Worm (Caenorhabditis elegans) whole organism, L4/young adult: ENCODE measurements around the gene his-48.
"Not testable (repeated sequence)": the region's sequence is repeated elsewhere in the genome, so short reads cannot be mapped to it uniquely, and the experiment has no call there.

Experiments
- W03F9.2 ChIP-seq: fragments of 150-350 bp; optimal IDR thresholded peaks from 2 replicates; lab custom pipeline; 2014; ENCODE audit warnings: missing biosample characterization, missing genetic modification characterization
- dao-5 ChIP-seq: sonication (generic microtip); optimal IDR thresholded peaks from 2 replicates; lab custom pipeline; 2016; ENCODE audit warnings: missing genotype, missing genetic modification characterization, moderate library complexity, missing compliant biosample characterization
- him-1 ChIP-seq: sonication (generic microtip); optimal IDR thresholded peaks from 2 replicates; lab custom pipeline; 2016; ENCODE audit warnings: missing genotype, missing genetic modification reagents, missing genetic modification characterization, missing compliant biosample characterization

Gene his-48

DNA sequence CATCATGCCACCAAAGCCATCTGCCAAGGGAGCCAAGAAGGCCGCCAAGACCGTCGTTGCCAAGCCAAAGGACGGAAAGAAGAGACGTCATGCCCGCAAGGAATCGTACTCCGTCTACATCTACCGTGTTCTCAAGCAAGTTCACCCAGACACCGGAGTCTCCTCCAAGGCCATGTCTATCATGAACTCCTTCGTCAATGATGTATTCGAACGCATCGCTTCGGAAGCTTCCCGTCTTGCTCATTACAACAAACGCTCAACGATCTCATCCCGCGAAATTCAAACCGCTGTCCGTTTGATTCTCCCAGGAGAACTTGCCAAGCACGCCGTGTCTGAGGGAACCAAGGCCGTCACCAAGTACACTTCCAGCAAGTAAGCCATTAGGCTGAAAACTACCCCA is at the start of gene his-48:
his-48 (plus strand) TSS at position 5 of the 400 bp plus-strand sequence.
- not testable (repeated sequence) for TF ChIP-seq W03F9.2; dao-5; him-1 (tag; lab: Kevin White, UChicago)

DNA sequence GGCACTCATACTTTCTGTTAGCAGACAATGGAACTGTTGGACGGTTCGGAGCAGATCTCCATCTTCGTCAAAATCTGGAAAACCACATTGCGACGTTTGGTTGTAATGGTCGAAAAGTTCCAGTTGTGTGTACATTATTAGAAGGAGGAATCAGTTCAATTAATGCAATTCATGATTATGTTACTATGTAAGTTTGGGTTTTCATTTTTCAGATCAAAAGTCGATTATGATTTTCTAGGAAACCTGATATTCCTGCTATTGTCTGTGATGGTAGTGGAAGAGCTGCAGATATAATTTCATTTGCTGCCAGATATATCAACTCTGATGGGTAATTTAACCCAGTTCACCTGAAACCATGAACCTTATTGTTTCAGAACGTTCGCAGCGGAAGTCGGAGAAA is 48.5 kb upstream of the his-48 start:
- TF ChIP-seq him-1 (tag; lab: Kevin White, UChicago) (no peak), W03F9.2 (no peak), dao-5 (no peak)

DNA sequence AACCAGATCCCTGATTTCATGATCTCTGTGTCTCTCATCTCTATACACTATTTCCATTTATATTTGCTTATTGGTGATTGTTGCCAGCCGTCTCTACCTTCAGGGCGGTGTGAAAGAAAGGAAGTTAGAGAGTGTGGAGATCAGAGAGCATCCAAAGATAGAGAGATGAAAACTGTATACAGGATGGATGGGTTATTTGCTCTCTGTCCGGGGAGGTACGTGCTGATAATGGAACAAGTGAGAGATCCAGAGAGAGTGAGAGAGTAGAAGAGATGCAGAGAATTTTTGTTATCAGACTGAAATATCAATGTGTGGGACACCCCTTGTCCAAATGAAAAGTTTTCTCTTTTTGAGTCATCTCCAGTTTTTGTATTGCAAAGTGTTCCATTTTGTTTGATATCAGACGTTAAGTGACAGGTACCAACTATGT is 40.4 kb upstream of the his-48 start:
- TF ChIP-seq dao-5 (no peak), him-1 (tag; lab: Kevin White, UChicago) (no peak), W03F9.2 (no peak)

DNA sequence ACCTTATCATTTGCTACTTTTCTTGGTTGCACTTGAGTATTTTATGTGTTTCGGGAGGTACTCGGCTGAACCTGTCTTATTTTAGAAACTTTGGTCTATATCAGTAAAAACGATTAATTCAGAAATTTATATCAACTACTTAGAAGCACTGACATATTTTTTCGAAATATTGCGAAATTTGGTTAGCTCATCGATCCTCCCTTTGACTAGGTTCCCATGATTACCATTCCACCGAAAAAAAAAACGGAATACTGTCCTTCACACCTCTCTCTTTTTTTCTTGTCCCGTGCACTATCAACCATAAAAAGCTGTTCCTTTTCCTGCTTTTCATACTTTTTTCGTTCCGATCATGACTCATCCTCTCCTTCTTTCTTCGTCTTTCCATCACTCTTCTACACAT is 39.3 kb upstream of the his-48 start:
- no peak for TF ChIP-seq dao-5
- no peak for TF ChIP-seq W03F9.2
- no peak for TF ChIP-seq him-1 (tag; lab: Kevin White, UChicago)

DNA sequence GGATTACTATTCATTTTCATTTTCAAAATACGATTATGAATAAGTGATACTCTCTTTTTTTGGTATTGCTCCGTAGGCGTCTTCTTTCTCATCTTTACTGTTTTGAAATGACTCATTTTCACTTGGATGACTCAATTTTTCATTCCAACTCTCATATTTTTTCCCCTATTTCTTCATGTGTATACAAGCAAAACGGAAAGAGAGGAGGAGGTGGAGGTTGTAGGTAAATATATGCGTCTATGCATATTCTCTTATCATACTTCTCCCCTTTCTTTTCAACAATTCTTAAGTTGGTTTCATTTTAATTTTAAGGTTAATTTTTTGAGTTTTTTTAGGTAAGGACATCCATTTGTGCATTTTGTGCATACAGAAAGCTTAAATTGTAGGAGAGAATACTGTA is 38.4 kb upstream of the his-48 start:
- TF ChIP-seq W03F9.2 (no peak), him-1 (tag; lab: Kevin White, UChicago) (no peak), dao-5 (no peak)

DNA sequence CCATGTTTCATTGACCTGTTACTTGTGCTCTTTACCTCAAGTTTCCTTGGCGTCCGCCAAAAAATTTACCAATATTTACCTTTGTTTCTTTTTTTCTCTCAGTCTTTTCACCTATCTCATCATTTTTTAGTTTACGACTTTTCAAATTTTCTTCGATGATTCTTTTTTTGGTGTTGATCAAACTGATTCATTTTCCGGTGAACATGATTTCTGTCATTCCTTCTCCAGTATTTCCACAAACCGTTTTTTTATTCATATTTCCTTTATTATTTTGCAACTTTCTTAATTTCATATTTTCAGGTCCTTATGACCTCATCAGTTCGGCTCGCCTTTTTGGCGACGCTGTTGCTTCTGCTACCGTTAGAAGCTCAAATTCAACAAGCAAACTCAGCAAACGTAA is 37.0 kb upstream of the his-48 start, which contains the start of gene F54D1.6:
F54D1.6 (plus strand) TSS at position 301 of the 400 bp plus-strand sequence.
- TF ChIP-seq him-1 (tag; lab: Kevin White, UChicago) = no peak
- no peak for TF ChIP-seq dao-5

DNA sequence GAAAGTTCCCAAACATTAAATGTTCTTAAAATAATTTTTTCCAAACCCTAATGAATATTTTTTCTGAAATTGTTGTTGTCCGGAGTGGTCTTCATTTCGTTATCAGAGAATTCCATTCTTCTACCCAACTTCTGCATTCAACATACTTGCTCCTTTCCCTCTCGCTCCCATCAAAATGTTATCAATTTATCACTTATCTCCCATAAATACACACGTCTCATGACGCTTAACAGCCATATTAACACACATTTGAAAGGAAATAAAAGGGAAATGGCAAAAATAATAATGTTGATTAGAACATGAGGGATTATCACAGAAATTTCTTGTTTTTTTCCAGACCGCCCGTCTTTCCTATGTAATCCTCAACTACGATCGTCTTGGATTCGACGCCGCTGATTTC is 35.6 kb upstream of the his-48 start:
- TF ChIP-seq W03F9.2 (no peak), him-1 (tag; lab: Kevin White, UChicago) (no peak), dao-5 (no peak)

DNA sequence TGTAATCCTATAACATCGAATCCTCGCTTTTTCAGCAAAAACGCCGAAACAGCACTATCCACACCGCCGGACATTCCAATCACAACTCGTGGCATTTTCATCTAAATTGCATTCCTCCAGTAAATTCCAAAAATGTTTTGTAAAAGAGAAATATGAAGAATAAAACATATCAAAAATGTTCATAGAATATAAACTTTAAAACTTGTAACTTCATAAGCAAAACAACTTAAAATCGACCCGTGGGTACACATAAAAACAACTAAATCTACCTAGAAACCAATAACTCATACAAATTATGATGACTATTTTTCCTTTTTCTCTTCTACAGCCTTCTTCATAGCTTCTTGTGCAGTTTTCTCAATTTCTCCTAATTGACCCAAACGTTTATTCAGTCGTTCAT is 27.8 kb upstream of the his-48 start, which contains the start of gene mttu-1:
mttu-1 (minus strand) TSS at position 101 of the 400 bp plus-strand sequence.
- TF ChIP-seq him-1 (tag; lab: Kevin White, UChicago) = no peak
- no peak for TF ChIP-seq W03F9.2
- no peak for TF ChIP-seq dao-5

DNA sequence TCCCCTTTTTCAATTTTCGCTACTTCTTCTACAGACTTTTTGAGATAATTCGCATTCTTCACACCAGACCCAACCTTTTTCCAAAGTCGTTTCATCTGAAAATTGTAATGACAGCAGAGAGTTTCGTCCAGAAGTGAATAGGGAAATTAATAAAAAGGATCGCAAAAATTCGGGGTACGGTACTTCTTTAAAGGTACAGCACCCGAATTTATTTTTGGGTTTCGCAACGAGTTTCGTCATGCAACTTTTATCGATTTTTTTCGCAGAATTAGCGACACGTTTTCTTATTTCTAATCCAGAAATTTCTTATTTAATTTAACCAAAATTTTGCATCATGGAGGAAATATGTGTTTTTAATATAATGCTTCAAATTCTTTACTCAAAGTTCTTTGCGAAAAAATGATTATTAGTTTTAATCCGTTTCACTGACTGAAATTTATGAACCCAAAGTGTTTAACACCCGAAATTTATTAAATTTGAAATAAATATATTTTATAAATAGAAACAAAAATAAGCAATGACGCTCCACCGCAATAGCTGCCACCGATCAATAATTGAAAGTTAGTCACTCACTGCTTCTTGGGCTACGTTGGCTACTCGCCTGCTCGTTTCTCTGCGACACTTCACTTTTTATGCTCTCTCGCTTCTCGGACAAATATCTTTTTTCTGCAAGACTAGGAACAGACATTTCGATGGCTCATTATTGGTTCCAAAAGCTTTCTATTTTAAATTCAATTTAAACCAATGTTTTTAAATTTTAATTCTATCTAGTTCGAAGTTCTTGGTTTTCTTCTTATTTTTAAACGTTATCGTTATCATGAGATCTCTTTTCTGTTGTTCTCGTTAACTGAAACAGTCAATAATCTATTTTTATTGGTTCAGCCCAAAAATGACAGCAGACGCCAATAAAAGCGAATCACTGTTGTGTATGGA is 26.1 kb upstream of the his-48 start, which contains the start of the genes B0035.15 and dnj-1:
B0035.15 (minus strand) TSS at position 99 of the 933 bp plus-strand sequence.
dnj-1 (plus strand) TSS at position 883 of the 933 bp plus-strand sequence.
- TF ChIP-seq him-1 (tag; lab: Kevin White, UChicago) (no peak), W03F9.2 (no peak), dao-5 (no peak)

DNA sequence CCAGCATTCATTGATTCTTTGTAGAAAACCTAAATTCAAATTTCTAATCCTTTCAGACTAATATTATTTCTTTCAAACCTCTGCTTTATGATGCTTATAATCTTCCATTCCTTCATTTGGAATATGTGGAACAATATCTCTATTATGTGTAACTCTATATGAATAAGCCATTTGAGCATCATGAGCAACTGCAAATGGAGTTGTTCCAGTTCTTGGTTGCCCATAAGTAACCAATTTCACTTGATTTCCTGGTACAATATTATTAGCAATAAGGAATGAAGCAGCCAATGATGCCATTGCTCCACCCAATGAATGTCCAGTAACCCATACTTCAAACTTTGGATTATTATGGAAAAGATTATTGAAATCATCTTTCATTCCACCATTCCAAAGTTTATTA is 19.6 kb upstream of the his-48 start:
- TF ChIP-seq W03F9.2 = no peak
- no peak for TF ChIP-seq dao-5
- TF ChIP-seq him-1 (tag; lab: Kevin White, UChicago) = no peak

DNA sequence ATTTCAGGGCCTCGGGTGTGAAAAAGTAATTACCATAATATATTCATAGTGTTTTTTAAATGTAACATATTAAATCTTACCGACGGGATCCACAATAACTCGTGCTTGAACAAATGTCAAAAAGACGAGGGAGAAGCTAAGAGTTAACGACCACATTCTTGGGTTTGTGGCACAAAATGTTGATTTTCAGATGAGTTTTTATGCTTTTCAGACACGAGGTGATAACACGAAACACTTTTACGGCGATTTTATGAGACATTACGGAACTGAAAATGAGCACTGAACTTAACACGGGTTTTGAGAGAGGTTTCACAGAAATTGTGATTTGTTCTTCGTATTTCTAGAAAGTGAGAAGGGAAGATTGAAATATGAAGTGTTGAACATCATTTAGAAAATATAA is 18.0 kb upstream of the his-48 start, which contains the start of gene B0035.13:
B0035.13 (minus strand) TSS at position 173 of the 400 bp plus-strand sequence.
- no peak for TF ChIP-seq dao-5
- no peak for TF ChIP-seq W03F9.2
- TF ChIP-seq him-1 (tag; lab: Kevin White, UChicago) = no peak

DNA sequence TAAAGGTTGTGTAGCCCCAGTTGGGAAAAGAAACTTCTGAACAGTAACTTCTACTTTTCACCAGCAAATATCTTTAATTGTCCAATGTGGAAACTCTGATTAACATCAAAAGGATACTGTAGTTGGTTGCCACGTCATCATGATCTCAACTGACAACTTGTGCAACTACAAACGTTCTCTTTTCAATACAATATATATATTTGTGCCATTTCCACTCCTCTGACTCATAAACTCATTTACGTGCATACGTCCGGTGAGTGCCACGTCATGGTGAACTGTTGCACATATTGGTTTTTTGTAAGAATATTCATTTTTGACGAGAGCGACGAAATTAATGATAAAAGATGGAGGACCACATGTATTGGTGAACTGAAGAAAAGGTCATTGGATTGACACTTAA is 16.8 kb upstream of the his-48 start:
- TF ChIP-seq W03F9.2 (no peak), him-1 (tag; lab: Kevin White, UChicago) (no peak), dao-5 (no peak)

DNA sequence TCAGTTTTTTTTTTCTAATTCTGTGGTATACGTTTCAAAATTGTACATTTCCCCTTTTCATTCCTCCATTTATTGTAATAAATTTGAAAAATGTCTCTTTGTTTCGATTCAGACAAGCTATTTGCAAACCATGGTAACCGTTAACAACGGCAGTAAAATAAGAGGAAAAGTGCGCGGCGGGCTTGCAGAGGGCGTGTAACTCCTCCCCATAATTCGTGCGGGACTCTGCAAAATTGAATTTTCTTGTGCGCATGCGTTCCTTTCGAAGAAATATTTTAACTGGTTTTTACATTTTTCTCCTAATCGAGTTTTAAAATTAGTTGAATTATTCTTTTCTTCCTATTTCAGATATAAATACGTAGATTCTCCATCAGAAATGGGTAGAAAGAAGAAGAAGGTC is 13.9 kb upstream of the his-48 start, which contains the start of gene znf-207:
znf-207 (plus strand) TSS at position 349 of the 400 bp plus-strand sequence.
- TF ChIP-seq him-1 (tag; lab: Kevin White, UChicago) (no peak), W03F9.2 (peak; percentile 49)

DNA sequence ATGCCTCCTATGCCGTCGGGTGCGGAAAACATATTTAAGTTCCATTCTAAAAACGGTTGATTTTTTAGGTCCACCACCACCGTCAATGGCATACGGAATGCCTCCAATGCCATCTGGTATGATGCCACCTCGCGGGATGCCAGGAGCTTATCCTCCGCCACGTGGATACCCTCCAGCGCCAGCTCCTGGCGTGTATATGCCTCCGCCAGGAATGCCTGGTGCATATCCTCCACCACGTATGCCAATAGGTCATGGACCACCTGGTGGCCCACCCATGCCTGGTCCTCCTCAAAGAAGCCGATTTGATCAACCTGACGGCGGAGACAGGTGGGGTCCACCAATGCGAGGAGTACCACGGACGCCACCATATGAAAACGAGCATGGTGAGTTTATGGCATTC is 13.1 kb upstream of the his-48 start:
- no peak for TF ChIP-seq him-1 (tag; lab: Kevin White, UChicago)
- no peak for TF ChIP-seq dao-5
- no peak for TF ChIP-seq W03F9.2

DNA sequence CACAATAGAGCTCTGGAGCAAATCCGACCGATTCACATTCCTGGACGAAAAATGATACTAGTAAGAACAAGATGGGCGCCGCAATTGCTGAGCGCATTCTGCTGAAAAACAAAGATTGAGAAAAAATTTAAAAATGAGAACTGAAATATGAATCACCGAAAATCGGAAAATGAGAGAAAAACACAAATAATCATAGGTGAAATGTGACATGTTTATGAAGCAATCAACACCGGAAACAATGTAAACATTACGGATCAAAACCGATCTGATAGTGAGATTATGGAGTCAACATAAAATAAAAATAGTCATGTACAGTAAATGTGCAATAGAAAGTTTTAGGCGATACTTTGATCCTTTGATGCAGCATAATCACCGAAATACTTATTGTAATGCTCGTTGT is 10.7 kb upstream of the his-48 start, which contains the start of gene dnj-2:
dnj-2 (minus strand) TSS at position 101 of the 400 bp plus-strand sequence.
- TF ChIP-seq W03F9.2 (no peak), him-1 (tag; lab: Kevin White, UChicago) (no peak), dao-5 (no peak)
